Worm (Caenorhabditis elegans): ENCODE measurements around the gene tbh-1.

Gene tbh-1

DNA sequence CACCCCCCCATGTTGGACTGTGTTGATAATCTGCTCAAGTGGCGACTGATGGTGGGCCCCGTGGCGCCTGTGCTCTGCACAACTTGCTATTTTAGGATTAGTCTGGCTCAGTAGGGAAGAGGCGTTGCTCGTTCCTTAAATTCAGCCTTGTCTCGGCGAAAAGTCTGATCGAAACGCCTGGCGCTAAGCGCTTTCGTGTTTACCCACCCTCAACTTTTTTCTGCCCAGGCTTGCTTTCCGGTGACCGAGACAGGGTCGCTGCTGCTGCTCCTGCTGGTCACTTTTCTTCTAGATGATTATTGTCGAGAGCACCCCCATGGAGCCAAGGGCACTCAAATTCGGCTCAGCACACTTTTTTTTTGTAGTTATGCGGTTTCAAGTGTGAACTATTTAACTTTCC is 9.9 kb upstream of the tbh-1 start:
- TF ChIP-seq ama-1 (optimal IDR thresholded peaks at IDR 0.05) = no peak
- TF ChIP-seq hnd-1 (tag; optimal IDR thresholded peaks at IDR 0.05) = no peak
- no peak for TF ChIP-seq ceh-13 (GFP tag; optimal IDR thresholded peaks at IDR 0.05)
- TF ChIP-seq F13C5.2 (tag; optimal IDR thresholded peaks at IDR 0.05) = no peak
- no peak for TF ChIP-seq B0310.2 (tag; optimal IDR thresholded peaks at IDR 0.05)
- TF ChIP-seq aly-1 (tag; optimal IDR thresholded peaks at IDR 0.05) = no peak
- TF ChIP-seq scrt-1 (GFP tag; IDR thresholded peaks at IDR 0.05) = no peak
- no peak for TF ChIP-seq sea-1 (GFP tag; conservative IDR thresholded peaks at IDR 0.05)

DNA sequence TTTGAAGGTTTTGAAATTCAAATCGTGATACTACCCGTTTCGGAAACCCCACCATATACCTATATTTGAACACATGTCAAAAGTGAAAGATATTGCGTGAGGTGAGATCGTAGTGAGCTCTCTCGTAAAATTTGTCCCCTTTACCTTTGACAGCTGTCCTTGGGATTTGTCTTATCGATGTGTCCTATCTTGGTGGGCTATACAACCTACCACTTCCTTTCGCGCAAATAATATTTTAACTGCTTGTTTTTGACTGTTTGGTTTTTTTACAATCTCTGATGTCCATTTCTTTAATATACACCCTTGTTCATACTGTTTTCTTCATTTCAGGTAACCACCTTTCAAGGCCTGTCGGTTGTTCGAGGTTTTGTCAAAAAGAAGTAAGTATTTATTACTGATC is 5.0 kb upstream of the tbh-1 start, which contains the start of gene eat-20:
eat-20 (plus strand) TSS at position 331 of the 400 bp plus-strand sequence.
- TF ChIP-seq ama-1 (optimal IDR thresholded peaks at IDR 0.05) (no peak), aly-1 (tag; optimal IDR thresholded peaks at IDR 0.05) (no peak)

DNA sequence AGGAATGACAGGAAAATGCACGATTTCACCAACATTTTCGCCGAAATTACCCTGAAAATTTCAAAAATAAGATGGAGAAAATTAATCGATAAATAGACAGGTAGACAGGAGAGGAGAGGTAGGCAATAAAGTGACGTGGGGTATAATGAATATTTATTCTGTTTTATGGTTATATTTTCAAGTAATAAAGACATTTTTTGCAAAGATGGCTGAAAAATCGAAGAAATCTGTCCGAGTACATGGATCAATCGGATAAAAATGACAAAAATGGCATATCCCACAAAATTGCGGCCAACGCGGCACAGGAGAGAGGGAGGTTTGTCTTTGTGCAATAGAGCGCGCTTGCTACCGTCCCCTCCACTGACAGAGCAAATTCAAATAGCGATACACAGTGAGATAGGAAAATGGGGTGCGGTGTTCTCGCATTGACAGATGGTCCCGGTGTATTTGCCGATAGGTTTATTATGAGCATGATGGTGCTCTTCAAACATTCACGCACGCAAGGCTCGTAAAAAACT is 3.2 kb upstream of the tbh-1 start, which contains the start of gene zipt-7.2:
zipt-7.2 (minus strand) TSS at position 51 of the 518 bp plus-strand sequence.
- TF ChIP-seq B0310.2 (tag; optimal IDR thresholded peaks at IDR 0.05) (no peak), hmg-4 (GFP tag; optimal IDR thresholded peaks at IDR 0.05) (peak; percentile 9)

DNA sequence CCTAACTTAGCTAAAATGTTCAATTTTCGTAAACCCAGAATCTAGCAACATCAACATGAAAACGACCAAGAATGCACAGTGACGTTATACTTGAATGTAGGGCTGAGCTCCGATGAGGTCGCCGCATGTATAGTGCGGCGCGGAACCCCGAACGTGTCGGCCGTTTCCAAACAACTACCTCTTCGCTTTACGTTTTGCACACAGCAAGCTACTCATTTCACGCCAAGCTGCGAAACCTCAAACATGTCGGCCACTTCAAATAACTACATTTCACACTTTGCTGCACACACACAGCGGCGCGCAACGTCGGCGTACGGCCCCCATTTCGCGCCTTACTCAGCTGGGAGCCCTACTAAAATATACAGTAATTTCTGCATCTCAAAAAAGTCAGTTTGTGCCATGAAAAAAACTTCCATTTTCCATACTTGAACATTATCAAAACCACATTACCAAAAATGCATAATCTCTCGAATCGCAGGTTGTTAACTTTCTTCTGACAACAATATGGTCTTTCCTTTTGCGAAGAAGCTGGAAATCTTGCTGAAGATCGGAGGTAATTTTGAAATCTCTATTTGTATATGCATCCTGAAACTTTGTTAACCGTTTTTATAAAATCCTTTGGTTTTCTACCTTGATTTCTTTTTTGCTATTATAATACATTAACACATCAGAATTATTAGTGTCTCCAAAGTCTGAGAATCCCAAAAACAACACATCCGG is 2.1 kb downstream of the tbh-1 start, which contains the start of gene H13N06.7:
H13N06.7 (plus strand) TSS at position 670 of the 720 bp plus-strand sequence.
- TF ChIP-seq sea-1 (GFP tag; conservative IDR thresholded peaks at IDR 0.05) (no peak), tra-4 (tag; optimal IDR thresholded peaks at IDR 0.05) (no peak), ets-7 (tag; optimal IDR thresholded peaks at IDR 0.05) (no peak), hnd-1 (tag; optimal IDR thresholded peaks at IDR 0.05) (no peak)

DNA sequence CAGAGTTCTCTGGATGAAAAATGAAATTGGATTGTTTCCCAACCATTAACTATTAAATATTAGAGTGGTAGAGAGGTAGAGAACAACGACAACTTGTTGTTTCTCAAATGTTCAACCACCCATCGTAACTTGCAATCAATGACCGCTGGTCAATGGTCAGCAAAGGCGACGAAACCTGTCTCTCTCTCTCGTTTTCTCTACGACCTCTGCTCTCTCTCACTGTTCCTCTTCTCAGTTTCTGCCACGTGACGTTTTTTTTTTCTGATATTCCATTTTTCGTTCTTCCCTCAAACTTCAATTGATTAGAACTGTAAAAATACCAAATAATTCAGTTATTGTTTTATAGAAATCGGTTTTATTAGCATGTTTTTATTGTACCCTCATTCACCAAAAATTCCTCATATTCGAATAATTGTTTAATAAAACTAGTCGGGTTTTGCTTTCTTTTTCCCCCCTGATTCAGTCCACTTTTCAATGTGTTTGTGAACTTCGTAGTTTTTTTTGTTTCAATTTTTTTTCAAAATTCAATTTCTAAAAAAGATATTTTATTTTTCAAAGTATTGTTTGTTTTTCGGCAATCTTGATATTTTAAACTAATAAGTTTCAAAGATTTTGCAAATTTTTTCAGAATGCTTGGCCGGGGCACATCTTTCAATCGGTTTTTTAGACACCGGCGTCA is 7.6 kb downstream of the tbh-1 start, which contains the start of gene suox-1:
suox-1 (plus strand) TSS at position 629 of the 679 bp plus-strand sequence.
- TF ChIP-seq ets-7 (tag; optimal IDR thresholded peaks at IDR 0.05) (no peak), tbx-37 (GFP tag; conservative IDR thresholded peaks at IDR 0.05) (no peak), hmg-4 (GFP tag; optimal IDR thresholded peaks at IDR 0.05) (no peak), aly-1 (tag; optimal IDR thresholded peaks at IDR 0.05) (no peak), hmbx-1 (tag; optimal IDR thresholded peaks at IDR 0.05) (no peak), tra-4 (tag; optimal IDR thresholded peaks at IDR 0.05) (no peak), sea-1 (GFP tag; conservative IDR thresholded peaks at IDR 0.05) (no peak), ama-1 (optimal IDR thresholded peaks at IDR 0.05) (no peak), scrt-1 (GFP tag; IDR thresholded peaks at IDR 0.05) (no peak), ceh-36 (tag; optimal IDR thresholded peaks at IDR 0.05) (no peak), hnd-1 (tag; optimal IDR thresholded peaks at IDR 0.05) (no peak), tbx-11 (GFP tag; IDR thresholded peaks at IDR 0.05) (no peak), F13C5.2 (tag; optimal IDR thresholded peaks at IDR 0.05) (no peak), ceh-13 (GFP tag; optimal IDR thresholded peaks at IDR 0.05) (no peak), B0310.2 (tag; optimal IDR thresholded peaks at IDR 0.05) (no peak)

DNA sequence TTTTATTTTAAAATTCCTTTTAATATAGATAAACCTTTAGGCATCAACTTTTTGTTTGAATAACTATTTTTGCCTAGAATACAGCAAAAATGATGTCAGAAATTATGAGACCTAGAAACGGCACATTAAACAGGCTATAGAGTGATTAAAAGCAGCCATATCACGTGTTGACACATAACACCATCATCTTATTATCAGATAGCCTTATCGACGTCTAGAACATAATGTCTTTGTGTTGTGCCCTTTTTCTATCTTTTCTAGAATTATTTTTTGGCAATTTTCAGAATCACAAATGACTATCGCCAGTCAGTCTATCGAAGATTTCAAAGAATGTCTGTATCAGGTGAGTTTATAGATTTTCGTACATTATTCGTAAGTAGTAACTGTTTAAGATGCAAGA is 10.5 kb downstream of the tbh-1 start:
- TF ChIP-seq ceh-13 (GFP tag; optimal IDR thresholded peaks at IDR 0.05) (no peak), B0310.2 (tag; optimal IDR thresholded peaks at IDR 0.05) (no peak), hnd-1 (tag; optimal IDR thresholded peaks at IDR 0.05) (no peak), ceh-36 (tag; optimal IDR thresholded peaks at IDR 0.05) (no peak), sea-1 (GFP tag; conservative IDR thresholded peaks at IDR 0.05) (no peak), F13C5.2 (tag; optimal IDR thresholded peaks at IDR 0.05) (no peak), tbx-11 (GFP tag; IDR thresholded peaks at IDR 0.05) (no peak), aly-1 (tag; optimal IDR thresholded peaks at IDR 0.05) (no peak), ets-7 (tag; optimal IDR thresholded peaks at IDR 0.05) (no peak)

DNA sequence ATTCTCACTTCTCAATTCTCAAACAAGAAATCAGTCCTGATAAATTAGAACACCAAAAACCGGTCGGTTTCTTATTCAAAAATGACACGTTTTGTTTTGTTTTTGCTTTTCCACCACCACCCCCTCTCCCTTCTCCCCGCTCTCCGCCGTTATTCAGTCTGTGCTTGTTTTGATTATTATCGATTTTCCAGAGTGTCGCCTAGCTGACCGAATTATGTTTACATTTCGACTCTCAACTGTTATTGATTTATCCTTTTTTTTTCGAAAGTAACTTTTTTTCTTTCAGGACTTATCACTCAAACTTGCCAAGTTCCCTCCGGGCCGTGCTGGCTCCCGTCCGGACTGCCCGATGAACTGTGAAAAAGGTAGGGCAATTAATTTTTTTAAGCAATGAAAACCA is 11.4 kb downstream of the tbh-1 start, which contains the start of gene gob-1:
gob-1 (plus strand) TSS at position 281 of the 400 bp plus-strand sequence.
- TF ChIP-seq ets-7 (tag; optimal IDR thresholded peaks at IDR 0.05) = no peak
- no peak for TF ChIP-seq ceh-36 (tag; optimal IDR thresholded peaks at IDR 0.05)
- TF ChIP-seq B0310.2 (tag; optimal IDR thresholded peaks at IDR 0.05) = no peak
- TF ChIP-seq scrt-1 (GFP tag; IDR thresholded peaks at IDR 0.05) = no peak
- no peak for TF ChIP-seq sea-1 (GFP tag; conservative IDR thresholded peaks at IDR 0.05)
- TF ChIP-seq ama-1 (optimal IDR thresholded peaks at IDR 0.05) = no peak
- no peak for TF ChIP-seq tbx-11 (GFP tag; IDR thresholded peaks at IDR 0.05)
- no peak for TF ChIP-seq hmbx-1 (tag; optimal IDR thresholded peaks at IDR 0.05)
- TF ChIP-seq pes-1 (GFP tag; IDR thresholded peaks at IDR 0.05) = no peak

DNA sequence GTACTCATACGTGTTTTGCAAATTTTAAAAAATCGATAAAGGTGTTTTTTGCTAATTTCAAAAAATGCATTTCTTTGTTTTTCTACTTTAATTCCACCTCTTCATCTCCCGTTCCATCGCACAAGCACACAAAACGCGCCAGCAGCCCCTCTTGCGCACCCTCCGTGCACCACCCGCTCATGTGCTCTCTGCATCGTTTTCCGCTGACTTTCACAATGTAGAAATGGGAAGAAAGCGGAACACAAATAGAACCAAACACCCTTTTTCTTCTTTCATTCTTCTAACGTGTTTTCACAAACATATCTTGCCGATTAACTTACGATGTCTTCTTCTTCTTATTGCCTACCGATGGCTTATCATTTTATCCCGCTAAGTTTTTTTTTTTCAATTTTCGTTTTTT is 11.9 kb downstream of the tbh-1 start:
- no peak for TF ChIP-seq ama-1 (optimal IDR thresholded peaks at IDR 0.05)
- no peak for TF ChIP-seq tra-4 (tag; optimal IDR thresholded peaks at IDR 0.05)
- peak; percentile 77 for TF ChIP-seq F13C5.2 (tag; optimal IDR thresholded peaks at IDR 0.05)
- no peak; the same call in 1 of the 2 replicates for TF ChIP-seq flt-1 (GFP tag; IDR thresholded peaks at IDR 0.05)
- no peak for TF ChIP-seq ets-7 (tag; optimal IDR thresholded peaks at IDR 0.05)
- TF ChIP-seq B0310.2 (tag; optimal IDR thresholded peaks at IDR 0.05) = peak; percentile 3
- no peak; the same call in 1 of the 2 replicates for TF ChIP-seq pes-1 (GFP tag; IDR thresholded peaks at IDR 0.05)
- no peak for TF ChIP-seq hmbx-1 (tag; optimal IDR thresholded peaks at IDR 0.05)
- TF ChIP-seq tbx-37 (GFP tag; conservative IDR thresholded peaks at IDR 0.05) = peak; percentile 62; the same call in 1 of the 2 replicates
- TF ChIP-seq aly-1 (tag; optimal IDR thresholded peaks at IDR 0.05) = no peak
- TF ChIP-seq tbx-11 (GFP tag; IDR thresholded peaks at IDR 0.05) = peak; percentile 66; the same call in 1 of the 2 replicates
- no peak for TF ChIP-seq hnd-1 (tag; optimal IDR thresholded peaks at IDR 0.05)
- TF ChIP-seq ceh-36 (tag; optimal IDR thresholded peaks at IDR 0.05) = no peak
- TF ChIP-seq scrt-1 (GFP tag; IDR thresholded peaks at IDR 0.05) = 0 out of 2 replicates have a peak, but pooled peaks have one; percentile 22
- TF ChIP-seq hmg-4 (GFP tag; optimal IDR thresholded peaks at IDR 0.05) = peak; percentile 57
- TF ChIP-seq ceh-13 (GFP tag; optimal IDR thresholded peaks at IDR 0.05) = no peak
- peak; percentile 53; the same call in 1 of the 2 replicates for TF ChIP-seq sea-1 (GFP tag; conservative IDR thresholded peaks at IDR 0.05)
